Worm (Caenorhabditis elegans) whole organism, midembryonic: ENCODE measurements around the gene nas-21.

Source experiments
- T22C8.4 ChIP-seq: fragments of 200-800 bp; sonication (Bioruptor generic); IDR thresholded peaks from 2 replicates; pipeline ENCODE4 v1.3.6; 2022; ENCODE audit warnings: missing genetic modification characterization, missing compliant biosample characterization
- flt-1 ChIP-seq: fragments of 200-800 bp; sonication (Bioruptor generic); IDR thresholded peaks from 2 replicates; pipeline ENCODE4 v1.3.6; 2022; ENCODE audit warnings: missing genetic modification characterization, missing compliant biosample characterization
- med-1 ChIP-seq: sonication (generic microtip); optimal IDR thresholded peaks from 2 replicates; lab custom pipeline; 2017; ENCODE audit warnings: missing genetic modification characterization, mild to moderate bottlenecking, missing compliant biosample characterization, antibody characterized with exemption, missing genetic modification reagents; ENCODE audit not compliant: insufficient read depth
- ref-1 ChIP-seq: fragments of 200-800 bp; sonication (Bioruptor generic); conservative IDR thresholded peaks from 2 replicates; pipeline ENCODE4 v1.3.6; 2022; ENCODE audit warnings: missing genetic modification reagents, missing genetic modification characterization, missing compliant biosample characterization
- tab-1 ChIP-seq: fragments of 200-800 bp; sonication (Bioruptor generic); IDR thresholded peaks from 2 replicates; pipeline ENCODE4 v1.3.6; 2022; ENCODE audit warnings: missing genetic modification characterization, missing compliant biosample characterization
- ztf-23 ChIP-seq: fragments of 200-800 bp; sonication (Bioruptor generic); IDR thresholded peaks from 2 replicates; pipeline ENCODE4 v1.3.6; 2022; ENCODE audit warnings: missing genetic modification reagents, missing genetic modification characterization, missing compliant biosample characterization
- ztf-29 ChIP-seq: fragments of 200-800 bp; sonication (Bioruptor generic); IDR thresholded peaks from 2 replicates; pipeline ENCODE4 v1.3.6; 2022; ENCODE audit warnings: missing genetic modification reagents, missing genetic modification characterization, missing compliant biosample characterization

DNA sequence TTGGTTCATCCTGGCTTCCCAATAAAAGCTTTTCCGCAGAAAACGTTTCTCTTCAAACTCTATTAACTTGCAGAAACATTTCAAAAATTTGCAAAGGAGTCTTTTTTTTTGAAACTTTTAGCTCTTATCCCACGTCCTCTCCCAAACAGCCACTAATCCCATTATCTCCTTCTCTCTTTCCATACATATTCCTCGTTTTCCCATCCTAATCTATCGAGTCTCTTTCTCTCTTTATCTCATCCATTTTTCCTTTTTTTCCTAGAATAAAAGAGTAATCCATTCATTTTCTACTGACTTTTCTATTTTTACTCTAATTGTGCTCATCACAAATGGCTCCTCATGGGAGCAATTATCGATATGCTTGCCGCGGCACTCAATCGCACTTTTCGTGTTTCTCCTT, 43.6 kb upstream of the nas-21 start:
- TF ChIP-seq tab-1 (no peak), med-1 (GFP tag; lab: Kevin White, UChicago) (no peak), flt-1 (GFP tag; lab: Robert Waterston, UW) (no peak), ref-1 (GFP tag; lab: Robert Waterston, UW) (no peak), T22C8.4 (no peak), ztf-29 (GFP tag; lab: Robert Waterston, UW) (no peak), ztf-23 (GFP tag; lab: Robert Waterston, UW) (no peak)
